Worm (Caenorhabditis elegans) whole organism, L4/young adult: ENCODE results near the gene unc-77.

ENCODE experiments used
- dao-5 ChIP-seq: sonication (generic microtip); optimal IDR thresholded peaks from 2 replicates; lab custom pipeline; 2016; ENCODE audit warnings: missing genotype, missing genetic modification characterization, moderate library complexity, missing compliant biosample characterization
- him-1 ChIP-seq: sonication (generic microtip); optimal IDR thresholded peaks from 2 replicates; lab custom pipeline; 2016; ENCODE audit warnings: missing genotype, missing genetic modification reagents, missing genetic modification characterization, missing compliant biosample characterization

ce11 chrIV:6145984-6146383 is 37.7 kb downstream of the unc-77 start:
- TF ChIP-seq him-1 (tag; lab: Kevin White, UChicago) (no peak), dao-5 (tag; lab: Kevin White, UChicago) (no peak)
